Fruit fly (Drosophila melanogaster) whole organism, embryonic: ENCODE data around the gene CG6136.

Experiments used
- Abd-B ChIP-seq: fragments of 200-800 bp; sonication (Bioruptor generic); optimal IDR thresholded peaks from 2 replicates; lab custom pipeline; 2018; ENCODE audit warnings: missing biosample characterization, mild to moderate bottlenecking, missing genetic modification characterization, moderate library complexity
- CG10543 ChIP-seq: fragments of 200-800 bp; sonication (Bioruptor generic); optimal IDR thresholded peaks from 3 replicates; lab custom pipeline; 2017; ENCODE audit warnings: missing biosample characterization, mild to moderate bottlenecking, missing genetic modification characterization, moderate library complexity
- CG12155 ChIP-seq: fragments of 200-800 bp; sonication (Bioruptor generic); optimal IDR thresholded peaks from 3 replicates; lab custom pipeline; 2016; ENCODE audit warnings: missing biosample characterization, missing genetic modification characterization
- CG12659 ChIP-seq: fragments of 200-800 bp; sonication (Bioruptor generic); optimal IDR thresholded peaks from 3 replicates; lab custom pipeline; 2017; ENCODE audit warnings: mild to moderate bottlenecking, missing biosample characterization, missing genetic modification reagents, missing genetic modification characterization
- CG14014 ChIP-seq: fragments of 200-800 bp; sonication (Bioruptor generic); IDR thresholded peaks from 2 replicates; pipeline ENCODE4 v1.3.6; 2022; ENCODE audit warnings: missing biosample characterization, missing genetic modification characterization
- CG14667 ChIP-seq: fragments of 200-800 bp; sonication (Bioruptor generic); IDR thresholded peaks from 2 replicates; pipeline ENCODE4 v1.3.6; 2022; ENCODE audit warnings: missing biosample characterization, missing genetic modification characterization
- CG15601 ChIP-seq: fragments of 200-800 bp; sonication (Bioruptor generic); optimal IDR thresholded peaks from 3 replicates; lab custom pipeline; 2019; ENCODE audit warnings: missing biosample characterization, mild to moderate bottlenecking, missing genetic modification characterization, moderate library complexity
- CG17328 ChIP-seq: fragments of 200-800 bp; sonication (Bioruptor generic); IDR thresholded peaks from 2 replicates; pipeline ENCODE4 v1.3.6; 2022; ENCODE audit warnings: missing biosample characterization, missing genetic modification characterization
- CG17359 ChIP-seq: fragments of 200-800 bp; sonication (Bioruptor generic); optimal IDR thresholded peaks from 3 replicates; lab custom pipeline; 2018; ENCODE audit warnings: missing biosample characterization, mild to moderate bottlenecking, missing genetic modification characterization, moderate library complexity
- CG30403 ChIP-seq: fragments of 200-800 bp; sonication (Bioruptor generic); optimal IDR thresholded peaks from 3 replicates; lab custom pipeline; 2016; ENCODE audit warnings: missing biosample characterization, missing genetic modification characterization
- CG3838 ChIP-seq: fragments of 200-800 bp; sonication (Bioruptor generic); optimal IDR thresholded peaks from 3 replicates; lab custom pipeline; 2016; ENCODE audit warnings: missing biosample characterization, missing genetic modification characterization
- CG4707 ChIP-seq: fragments of 200-800 bp; sonication (Bioruptor generic); optimal IDR thresholded peaks from 2 replicates; lab custom pipeline; 2018; ENCODE audit warnings: missing biosample characterization, mild to moderate bottlenecking, missing genetic modification characterization, moderate library complexity
- CG4820 ChIP-seq: fragments of 200-800 bp; sonication (Bioruptor generic); optimal IDR thresholded peaks from 3 replicates; lab custom pipeline; 2016; ENCODE audit warnings: missing biosample characterization, missing genetic modification characterization
- CG7357 ChIP-seq: fragments of 200-800 bp; sonication (Bioruptor generic); IDR thresholded peaks from 3 replicates; pipeline ENCODE4 v1.3.6; 2022; ENCODE audit warnings: missing biosample characterization, missing genetic modification characterization
- CG7372 ChIP-seq: fragments of 200-800 bp; sonication (Bioruptor generic); IDR thresholded peaks from 2 replicates; pipeline ENCODE4 v1.3.6; 2022; ENCODE audit warnings: missing biosample characterization, missing genetic modification characterization
- CG7839 ChIP-seq: fragments of 200-800 bp; sonication (Bioruptor generic); optimal IDR thresholded peaks from 3 replicates; lab custom pipeline; 2018; ENCODE audit warnings: missing biosample characterization, mild to moderate bottlenecking, missing genetic modification characterization, moderate library complexity
- CG8281 ChIP-seq: fragments of 200-800 bp; sonication (Bioruptor generic); optimal IDR thresholded peaks from 2 replicates; lab custom pipeline; 2018; ENCODE audit warnings: missing biosample characterization, mild to moderate bottlenecking, missing genetic modification characterization, moderate library complexity
- CG9437 ChIP-seq: fragments of 200-800 bp; sonication (Bioruptor generic); optimal IDR thresholded peaks from 2 replicates; lab custom pipeline; 2018; ENCODE audit warnings: missing biosample characterization, mild to moderate bottlenecking, missing genetic modification characterization
- Chrac-16 ChIP-seq: fragments of 200-800 bp; sonication (Bioruptor generic); optimal IDR thresholded peaks from 3 replicates; lab custom pipeline; 2016; ENCODE audit warnings: missing biosample characterization, missing genetic modification characterization
- D ChIP-seq, 2 experiments: fragments of 200-800 bp in 1 of 2; fragments of >200 bp in 1 of 2; sonication (Bioruptor generic) in 1 of 2; optimal IDR thresholded peaks; 2 replicates in 1 of 2; 3 replicates in 1 of 2; lab custom pipeline; 2017; ENCODE audit warnings: mild to moderate bottlenecking in 1 of 2, missing biosample characterization in 1 of 2, missing genetic modification characterization in 1 of 2, missing genetic modification reagents in 1 of 2
- D19A ChIP-seq: fragments of 200-800 bp; optimal IDR thresholded peaks from 3 replicates; lab custom pipeline; 2019; ENCODE audit warnings: missing biosample characterization, mild to moderate bottlenecking, missing genetic modification characterization, moderate library complexity
- Doc2 ChIP-seq: fragments of 200-800 bp; sonication (Bioruptor generic); IDR thresholded peaks from 2 replicates; pipeline ENCODE4 v1.3.6; 2022; ENCODE audit warnings: missing biosample characterization, missing genetic modification characterization
- Doc3 ChIP-seq: fragments of 200-800 bp; sonication (Bioruptor generic); IDR thresholded peaks from 3 replicates; pipeline ENCODE4 v1.3.6; 2022; ENCODE audit warnings: missing biosample characterization, missing genetic modification characterization; ENCODE audit not compliant: partially characterized antibody
- Fer2 ChIP-seq: fragments of 200-800 bp; sonication (Bioruptor generic); optimal IDR thresholded peaks from 2 replicates; lab custom pipeline; 2018; ENCODE audit warnings: missing biosample characterization, mild to moderate bottlenecking, missing genetic modification characterization, moderate library complexity
- Fer3 ChIP-seq: fragments of 200-800 bp; sonication (Bioruptor generic); optimal IDR thresholded peaks from 2 replicates; lab custom pipeline; 2018; ENCODE audit warnings: missing biosample characterization, mild to moderate bottlenecking, missing genetic modification characterization, moderate library complexity
- GATAe ChIP-seq: fragments of 200-800 bp; sonication (Bioruptor generic); conservative IDR thresholded peaks from 2 replicates; pipeline ENCODE4 v1.3.6; 2022; ENCODE audit warnings: missing biosample characterization, missing genetic modification characterization
- Hmx ChIP-seq: fragments of 200-800 bp; sonication (Bioruptor generic); optimal IDR thresholded peaks from 2 replicates; lab custom pipeline; 2016; ENCODE audit warnings: missing biosample characterization, missing genetic modification characterization
- Kr ChIP-seq: fragments of 200-800 bp; sonication (Bioruptor generic); optimal IDR thresholded peaks from 2 replicates; lab custom pipeline; 2017; ENCODE audit warnings: missing biosample characterization, mild to moderate bottlenecking, missing genetic modification characterization
- NFAT ChIP-seq: fragments of 200-800 bp; sonication (Bioruptor generic); IDR thresholded peaks from 2 replicates; pipeline ENCODE4 v1.3.6; 2022; ENCODE audit warnings: missing biosample characterization, missing genetic modification characterization
- Neu2 ChIP-seq: fragments of 200-800 bp; sonication (Bioruptor generic); optimal IDR thresholded peaks from 3 replicates; lab custom pipeline; 2016; ENCODE audit warnings: missing biosample characterization, missing genetic modification characterization, borderline replicate concordance
- Nf-YA ChIP-seq: fragments of 200-800 bp; sonication (Bioruptor generic); IDR thresholded peaks from 2 replicates; pipeline ENCODE4 v1.3.6; 2022; ENCODE audit warnings: missing biosample characterization, missing genetic modification characterization
- Optix ChIP-seq: fragments of 200-800 bp; sonication (Bioruptor generic); IDR thresholded peaks from 3 replicates; pipeline ENCODE4 v1.3.6; 2022; ENCODE audit warnings: missing biosample characterization, missing genetic modification characterization
- ap ChIP-seq: fragments of 200-800 bp; sonication (Bioruptor generic); IDR thresholded peaks from 2 replicates; pipeline ENCODE4 v1.3.6; 2022; ENCODE audit warnings: missing biosample characterization, missing genetic modification characterization
- br ChIP-seq: fragments of >200 bp; optimal IDR thresholded peaks from 2 replicates; lab custom pipeline; 2017
- btn ChIP-seq: fragments of 200-800 bp; sonication (Bioruptor generic); optimal IDR thresholded peaks from 2 replicates; lab custom pipeline; 2016; ENCODE audit warnings: missing biosample characterization, missing genetic modification characterization
- ewg ChIP-seq: fragments of 200-800 bp; sonication (Bioruptor generic); optimal IDR thresholded peaks from 3 replicates; lab custom pipeline; 2017; ENCODE audit warnings: mild to moderate bottlenecking, missing biosample characterization, missing genetic modification reagents, missing genetic modification characterization
- gcm2 ChIP-seq: fragments of 200-800 bp; sonication (Bioruptor generic); optimal IDR thresholded peaks from 2 replicates; lab custom pipeline; 2016; ENCODE audit warnings: missing biosample characterization, missing genetic modification characterization
- grau ChIP-seq: fragments of 200-800 bp; optimal IDR thresholded peaks from 3 replicates; lab custom pipeline; 2019; ENCODE audit warnings: missing biosample characterization, mild to moderate bottlenecking, missing genetic modification characterization, moderate library complexity
- gt ChIP-seq: fragments of 200-800 bp; sonication (Bioruptor generic); IDR thresholded peaks from 2 replicates; pipeline ENCODE4 v1.3.6; 2022; ENCODE audit warnings: missing biosample characterization, missing genetic modification characterization
- hth ChIP-seq: fragments of >200 bp; optimal IDR thresholded peaks from 2 replicates; lab custom pipeline; 2017; ENCODE audit warnings: inconsistent platforms
- lilli ChIP-seq: fragments of 200-800 bp; sonication (Bioruptor generic); optimal IDR thresholded peaks from 3 replicates; lab custom pipeline; 2016; ENCODE audit warnings: missing biosample characterization, missing genetic modification characterization
- maf-S ChIP-seq: fragments of 200-800 bp; sonication (Bioruptor generic); optimal IDR thresholded peaks from 2 replicates; lab custom pipeline; 2016; ENCODE audit warnings: missing biosample characterization, missing genetic modification characterization
- org-1 ChIP-seq: fragments of 200-800 bp; sonication (Bioruptor generic); optimal IDR thresholded peaks from 2 replicates; lab custom pipeline; 2017; ENCODE audit warnings: missing biosample characterization, missing genetic modification characterization
- pfk ChIP-seq: fragments of 200-800 bp; sonication (Bioruptor generic); optimal IDR thresholded peaks from 2 replicates; lab custom pipeline; 2018; ENCODE audit warnings: missing biosample characterization, mild to moderate bottlenecking, missing genetic modification characterization, moderate library complexity
- pum ChIP-seq: fragments of 200-800 bp; sonication (Bioruptor generic); optimal IDR thresholded peaks from 2 replicates; lab custom pipeline; 2016; ENCODE audit warnings: missing biosample characterization, missing genetic modification characterization
- sima ChIP-seq: fragments of 200-800 bp; sonication (Bioruptor generic); optimal IDR thresholded peaks from 2 replicates; lab custom pipeline; 2016; ENCODE audit warnings: missing biosample characterization, missing genetic modification characterization
- trh ChIP-seq: fragments of 200-800 bp; sonication (Bioruptor generic); optimal IDR thresholded peaks from 2 replicates; lab custom pipeline; 2016; ENCODE audit warnings: missing biosample characterization, missing genetic modification characterization
- ttk ChIP-seq: fragments of 200-800 bp; sonication (Bioruptor generic); IDR thresholded peaks from 2 replicates; pipeline ENCODE4 v2.1.2; 2022; ENCODE audit warnings: missing biosample characterization, missing genetic modification characterization
- usp ChIP-seq: fragments of >200 bp; optimal IDR thresholded peaks from 2 replicates; lab custom pipeline; 2017; ENCODE audit warnings: missing biosample characterization, missing genetic modification characterization
- z ChIP-seq: fragments of 200-800 bp; sonication (Bioruptor generic); IDR thresholded peaks from 3 replicates; pipeline ENCODE4 v1.3.6; 2022; ENCODE audit warnings: missing biosample characterization, missing genetic modification characterization

The CG6136 gene

dm6 chr3R:15418824-15419530 is 47.0 kb upstream of the CG6136 start (continued):
- no peak for TF ChIP-seq GATAe (GFP tag; lab: Robert Waterston, UW)
- peak; percentile 25 for TF ChIP-seq Hmx (GFP tag; lab: Kevin White, UChicago)
- no peak for TF ChIP-seq Fer2 (tag; lab: Kevin White, UChicago)
- TF ChIP-seq maf-S (GFP tag; lab: Kevin White, UChicago) = no peak
- TF ChIP-seq ewg = peak; percentile 13
- peak; percentile 85 for TF ChIP-seq CG7839
- no peak for TF ChIP-seq br (lab: Kevin White, UChicago)
- TF ChIP-seq Optix (GFP tag; lab: Robert Waterston, UW) = no peak
- TF ChIP-seq CG12659 (GFP tag; lab: Kevin White, UChicago) = peak; percentile 74
- TF ChIP-seq gcm2 (GFP tag; lab: Kevin White, UChicago) = no peak
- 0 out of 2 replicates have a peak, but pooled peaks have one; percentile 48 for TF ChIP-seq ttk
- TF ChIP-seq CG7372 (GFP tag; lab: Robert Waterston, UW) = no peak
- TF ChIP-seq pfk (GFP tag; lab: Kevin White, UChicago) = no peak
- TF ChIP-seq D (optimal IDR thresholded peaks at IDR 0.05; lab: Kevin White, UChicago) = no peak
- TF ChIP-seq D (GFP tag; optimal IDR thresholded peaks at IDR 0.05; lab: Kevin White, UChicago) = peak; percentile 79
- peak; percentile 66 for TF ChIP-seq CG4820 (GFP tag; lab: Kevin White, UChicago)
- no peak for TF ChIP-seq Nf-YA (GFP tag; lab: Robert Waterston, UW)
- TF ChIP-seq Kr (GFP tag; lab: Kevin White, UChicago) = peak; percentile 75
- TF ChIP-seq usp (GFP tag; lab: Kevin White, UChicago) = no peak
- TF ChIP-seq Neu2 = no peak
- no peak for TF ChIP-seq z
- TF ChIP-seq CG14014 (GFP tag; lab: Robert Waterston, UW) = no peak; the same call in 1 of the 2 replicates
- peak; percentile 69 for TF ChIP-seq CG12155 (GFP tag; lab: Kevin White, UChicago)
- peak; percentile 45 for TF ChIP-seq CG17359 (tag; lab: Kevin White, UChicago)
- peak; percentile 19 for TF ChIP-seq Abd-B
- TF ChIP-seq CG15601 (tag; lab: Kevin White, UChicago) = peak; percentile 80
- peak; percentile 58 for TF ChIP-seq lilli
- 0 out of 2 replicates have a peak, but pooled peaks have one; percentile 44 for TF ChIP-seq CG17328
- TF ChIP-seq CG4707 (GFP tag; lab: Kevin White, UChicago) = no peak
- no peak for TF ChIP-seq gt (GFP tag; lab: Robert Waterston, UW)
- no peak for TF ChIP-seq CG14667 (GFP tag; lab: Robert Waterston, UW)
- TF ChIP-seq CG7357 = no peak
- no peak for TF ChIP-seq btn (GFP tag; lab: Kevin White, UChicago)
- TF ChIP-seq ap (GFP tag; lab: Robert Waterston, UW) = 0 out of 2 replicates have a peak, but pooled peaks have one; percentile 24
- TF ChIP-seq hth (lab: Kevin White, UChicago) = peak; percentile 70
- TF ChIP-seq NFAT = no peak
- TF ChIP-seq Doc3 (GFP tag; lab: Robert Waterston, UW) = no peak
- TF ChIP-seq pum = no peak
- TF ChIP-seq Chrac-16 (GFP tag; lab: Kevin White, UChicago) = peak; percentile 66
- peak; percentile 19 for TF ChIP-seq trh (GFP tag; lab: Kevin White, UChicago)
- TF ChIP-seq CG3838 (GFP tag; lab: Kevin White, UChicago) = no peak
- TF ChIP-seq Fer3 = peak; percentile 17
- peak; percentile 16 for TF ChIP-seq CG8281 (tag; lab: Kevin White, UChicago)
- TF ChIP-seq D19A (tag; lab: Kevin White, UChicago) = peak; percentile 91
- peak; percentile 87 for TF ChIP-seq grau
- no peak for TF ChIP-seq sima (GFP tag; lab: Kevin White, UChicago)
- no peak for TF ChIP-seq Doc2 (GFP tag; lab: Robert Waterston, UW)
- peak; percentile 42 for TF ChIP-seq CG10543 (GFP tag; lab: Kevin White, UChicago)
- peak; percentile 43 for TF ChIP-seq CG9437 (GFP tag; lab: Kevin White, UChicago)
- peak; percentile 74 for TF ChIP-seq org-1 (GFP tag; lab: Kevin White, UChicago)
- TF ChIP-seq CG30403 (GFP tag; lab: Kevin White, UChicago) = peak; percentile 87
